Fruit fly (Drosophila melanogaster): ENCODE results near the gene Poxm.

The Poxm gene

DNA sequence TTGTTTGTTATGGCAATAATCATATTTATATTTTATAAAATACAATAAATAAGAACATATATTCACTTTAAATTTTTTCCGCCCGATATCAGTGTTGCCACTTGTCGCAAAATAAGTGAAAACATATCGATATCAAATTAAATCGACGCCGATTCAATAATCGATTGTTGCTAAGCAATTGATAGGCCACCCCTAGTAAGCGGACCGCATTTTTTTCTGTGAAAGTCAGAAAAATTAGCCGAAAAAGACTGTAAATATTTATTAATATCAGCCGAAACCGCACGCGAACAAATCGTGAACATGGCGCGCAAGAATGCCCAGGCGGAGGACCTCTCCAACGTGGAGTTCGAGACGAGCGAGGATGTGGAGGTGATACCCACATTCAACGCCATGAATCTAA, 20.6 kb downstream of the Poxm start, which contains the start of gene CG7483 (continued):
- peak; percentile 98 for TF ChIP-seq E2f2 (GFP tag; IDR thresholded peaks at IDR 0.05)
- TF ChIP-seq grau (tag; optimal IDR thresholded peaks at IDR 0.05): peak; percentile 0
- peak; percentile 10 for TF ChIP-seq CoRest (tag; optimal IDR thresholded peaks at IDR 0.05)
- no peak for TF ChIP-seq CG6175 (GFP tag; IDR thresholded peaks at IDR 0.05)
- TF ChIP-seq CG42726 (GFP tag; IDR thresholded peaks at IDR 0.05; ENCODE audit: partially characterized antibody): 0 out of 2 replicates have a peak, but pooled peaks have one; percentile 39
- TF ChIP-seq kah (GFP tag; optimal IDR thresholded peaks at IDR 0.05): no peak
- TF ChIP-seq Nf-YC (tag; optimal IDR thresholded peaks at IDR 0.05): peak; percentile 34
- no peak for TF ChIP-seq Eip74EF (GFP tag; optimal IDR thresholded peaks at IDR 0.05)
- peak; percentile 82 for TF ChIP-seq HLH4C (GFP tag; IDR thresholded peaks at IDR 0.05; ENCODE audit: partially characterized antibody)
- peak; percentile 58 for TF ChIP-seq trem (tag; optimal IDR thresholded peaks at IDR 0.05)
- peak; percentile 22 for TF ChIP-seq nmo (GFP tag; optimal IDR thresholded peaks at IDR 0.05)
- TF ChIP-seq sug (tag; optimal IDR thresholded peaks at IDR 0.05): peak; percentile 19
- TF ChIP-seq CG12659 (GFP tag; optimal IDR thresholded peaks at IDR 0.05): peak; percentile 42
- peak; percentile 79 for TF ChIP-seq nerfin-2 (GFP tag; IDR thresholded peaks at IDR 0.05; ENCODE audit: partially characterized antibody)
- TF ChIP-seq pita (GFP tag; optimal IDR thresholded peaks at IDR 0.05): no peak
- TF ChIP-seq nom (GFP tag; optimal IDR thresholded peaks at IDR 0.05): no peak
- TF ChIP-seq bcd (GFP tag; optimal IDR thresholded peaks at IDR 0.05): no peak
- peak; percentile 78 for TF ChIP-seq sna (GFP tag; IDR thresholded peaks at IDR 0.05; ENCODE audit: partially characterized antibody)
- TF ChIP-seq inv (GFP tag; IDR thresholded peaks at IDR 0.05; ENCODE audit: partially characterized antibody): peak; percentile 59
- TF ChIP-seq CG14860 (GFP tag; IDR thresholded peaks at IDR 0.05; ENCODE audit: partially characterized antibody): peak; percentile 74; the same call in 2 of the 3 replicates
- peak; percentile 86 for TF ChIP-seq CG11504 (tag; optimal IDR thresholded peaks at IDR 0.05)
- TF ChIP-seq hbn (GFP tag; IDR thresholded peaks at IDR 0.05; ENCODE audit: partially characterized antibody): peak; percentile 87
- peak; percentile 80 for TF ChIP-seq BEAF-32 (GFP tag; optimal IDR thresholded peaks at IDR 0.05)
- TF ChIP-seq CG3407 (GFP tag; optimal IDR thresholded peaks at IDR 0.05): no peak
- peak; percentile 88 for TF ChIP-seq unc-4 (GFP tag; IDR thresholded peaks at IDR 0.05; ENCODE audit: partially characterized antibody)
- TF ChIP-seq CG14710 (tag; optimal IDR thresholded peaks at IDR 0.05): peak; percentile 55
- TF ChIP-seq CG1603 (tag; optimal IDR thresholded peaks at IDR 0.05): peak; percentile 13
- peak; percentile 81 for TF ChIP-seq Scr (GFP tag; IDR thresholded peaks at IDR 0.05; ENCODE audit: partially characterized antibody)
- TF ChIP-seq CG7271 (tag; optimal IDR thresholded peaks at IDR 0.05): peak; percentile 3
- peak; percentile 84 for TF ChIP-seq bbx (GFP tag; IDR thresholded peaks at IDR 0.05; ENCODE audit: partially characterized antibody)
- TF ChIP-seq dm (GFP tag; optimal IDR thresholded peaks at IDR 0.05): no peak
- peak; percentile 86 for TF ChIP-seq Bgb (GFP tag; IDR thresholded peaks at IDR 0.05; ENCODE audit: partially characterized antibody)
- peak; percentile 54 for TF ChIP-seq CG9797 (GFP tag; optimal IDR thresholded peaks at IDR 0.05)
- peak; percentile 93 for TF ChIP-seq MESR4 (GFP tag; optimal IDR thresholded peaks at IDR 0.05)
- no peak for TF ChIP-seq CG10654 (GFP tag; optimal IDR thresholded peaks at IDR 0.05)
- peak; percentile 82; the same call in 2 of the 3 replicates for TF ChIP-seq Opbp (GFP tag; IDR thresholded peaks at IDR 0.05; ENCODE audit: partially characterized antibody)
- peak; percentile 81 for TF ChIP-seq sqz (GFP tag; optimal IDR thresholded peaks at IDR 0.05)
- peak; percentile 94 for TF ChIP-seq CG34224 (GFP tag; IDR thresholded peaks at IDR 0.05; ENCODE audit: partially characterized antibody)
- TF ChIP-seq gfzf (GFP tag; optimal IDR thresholded peaks at IDR 0.05): peak; percentile 30
- no peak for TF ChIP-seq CG6689 (GFP tag; IDR thresholded peaks at IDR 0.05)
- TF ChIP-seq CG16813 (GFP tag; IDR thresholded peaks at IDR 0.05; ENCODE audit: partially characterized antibody): peak; percentile 79
- TF ChIP-seq amos (GFP tag; IDR thresholded peaks at IDR 0.05; ENCODE audit: partially characterized antibody): peak; percentile 86
- TF ChIP-seq CG17829 (tag; optimal IDR thresholded peaks at IDR 0.05): peak; percentile 36
- peak; percentile 48 for TF ChIP-seq CG10267 (tag; optimal IDR thresholded peaks at IDR 0.05)
- TF ChIP-seq ara (GFP tag; IDR thresholded peaks at IDR 0.05): no peak
- TF ChIP-seq Spps (tag; optimal IDR thresholded peaks at IDR 0.05): no peak
- peak; percentile 21 for TF ChIP-seq Lhr (GFP tag; optimal IDR thresholded peaks at IDR 0.05)
